Worm (Caenorhabditis elegans): ENCODE data around the gene ttbk-6.

DNA sequence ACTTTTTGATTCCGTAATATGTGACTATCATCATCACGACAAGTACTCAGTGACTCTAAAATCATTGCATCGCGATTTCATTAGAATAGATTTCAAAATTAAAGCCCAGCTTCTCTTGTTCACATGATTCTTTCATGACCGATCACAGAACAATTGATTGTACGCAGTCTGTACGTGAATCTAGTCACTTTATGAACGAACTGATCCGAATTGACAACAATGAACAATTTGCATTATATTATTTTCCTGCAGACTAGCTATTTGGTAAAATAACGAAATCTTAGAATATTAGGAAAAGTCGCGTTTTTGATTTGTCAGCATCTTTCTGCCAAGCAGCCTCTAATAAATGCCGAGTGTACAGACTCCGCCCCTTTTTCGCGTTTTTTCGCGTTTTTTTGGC lies 25.0 kb downstream of the ttbk-6 start:
- TF ChIP-seq aly-2 (tag; optimal IDR thresholded peaks at IDR 0.05) (no peak), R02D3.7 (tag; optimal IDR thresholded peaks at IDR 0.05) (no peak), Y105C5A.15 (GFP tag; IDR thresholded peaks at IDR 0.05) (no peak), zip-2 (tag; optimal IDR thresholded peaks at IDR 0.05) (no peak), attf-4 (tag; optimal IDR thresholded peaks at IDR 0.05) (no peak), cey-2 (tag; optimal IDR thresholded peaks at IDR 0.05; ENCODE audit: borderline replicate concordance, insufficient read depth) (no peak), lin-13 (GFP tag; optimal IDR thresholded peaks at IDR 0.05) (no peak), nhr-237 (tag; optimal IDR thresholded peaks at IDR 0.05) (no peak), fkh-10 (GFP tag; optimal IDR thresholded peaks at IDR 0.05) (no peak), set-16 (GFP tag; IDR thresholded peaks at IDR 0.05) (no peak), lir-3 (tag; optimal IDR thresholded peaks at IDR 0.05) (no peak), php-3 (GFP tag; IDR thresholded peaks at IDR 0.05) (no peak), pha-4 (GFP tag; IDR thresholded peaks at IDR 0.05) (no peak), pha-4 (tag; optimal IDR thresholded peaks at IDR 0.05) (no peak), mdt-29 (GFP tag; IDR thresholded peaks at IDR 0.05) (no peak)
